Worm (Caenorhabditis elegans): ENCODE measurements around the gene T26C11.9.

T26C11.9 gene

DNA sequence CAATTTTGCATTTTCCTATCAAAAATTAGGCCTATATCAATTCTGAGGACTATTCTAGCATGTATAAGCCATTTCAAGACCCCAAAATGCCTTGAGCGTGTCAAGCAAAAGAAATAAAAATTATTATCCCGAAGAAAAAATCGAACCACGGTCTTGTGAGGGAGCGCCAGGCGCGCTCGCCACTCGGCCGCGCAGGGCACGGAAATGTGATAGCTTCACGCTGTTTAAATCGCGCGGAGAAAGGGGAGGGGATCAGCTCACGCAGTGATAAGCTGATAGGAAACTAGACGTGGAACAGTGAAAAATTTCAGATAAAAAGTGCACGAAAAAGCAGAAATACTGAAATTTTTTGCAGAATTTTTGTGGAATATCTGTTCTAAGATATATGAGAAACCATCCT lies 15.9 kb downstream of the T26C11.9 start:
- TF ChIP-seq dmd-4 (tag; optimal IDR thresholded peaks at IDR 0.05) (no peak), nhr-129 (tag; optimal IDR thresholded peaks at IDR 0.05) (peak; percentile 53), lsy-2 (tag; optimal IDR thresholded peaks at IDR 0.05) (peak in 1 of 2 experiments; percentile 44), nhr-77 (tag; optimal IDR thresholded peaks at IDR 0.05) (no peak), nhr-11 (tag; optimal IDR thresholded peaks at IDR 0.05) (no peak), ceh-16 (tag; optimal IDR thresholded peaks at IDR 0.05) (no peak), nhr-237 (tag; optimal IDR thresholded peaks at IDR 0.05) (no peak), C34F6.9 (tag; optimal IDR thresholded peaks at IDR 0.05) (no peak), nhr-6 (tag; optimal IDR thresholded peaks at IDR 0.05) (no peak), R02D3.7 (tag; optimal IDR thresholded peaks at IDR 0.05) (no peak), unc-62 (GFP tag; optimal IDR thresholded peaks at IDR 0.05) (no peak), unc-55 (GFP tag; optimal IDR thresholded peaks at IDR 0.05) (peak; percentile 35), sem-4 (tag; optimal IDR thresholded peaks at IDR 0.05) (no peak), sma-9 (GFP tag; optimal IDR thresholded peaks at IDR 0.05) (peak; percentile 49), sma-9 (tag; optimal IDR thresholded peaks at IDR 0.05) (no peak), ceh-82 (tag; optimal IDR thresholded peaks at IDR 0.05) (no peak), ama-1 (optimal IDR thresholded peaks at IDR 0.05) (no peak), unc-39 (tag; optimal IDR thresholded peaks at IDR 0.05) (no peak), crh-2 (tag; optimal IDR thresholded peaks at IDR 0.05) (no peak), ztf-1 (GFP tag; conservative IDR thresholded peaks at IDR 0.05) (no peak), skn-1 (tag; optimal IDR thresholded peaks at IDR 0.05) (no peak), mbf-1 (tag; optimal IDR thresholded peaks at IDR 0.05) (no peak), fos-1 (tag; optimal IDR thresholded peaks at IDR 0.05) (no peak), nhr-21 (tag; optimal IDR thresholded peaks at IDR 0.05) (peak; percentile 19), egl-27 (tag; optimal IDR thresholded peaks at IDR 0.05) (no peak), gmeb-1 (tag; optimal IDR thresholded peaks at IDR 0.05) (peak; percentile 54), ztf-4 (tag; optimal IDR thresholded peaks at IDR 0.05) (no peak), elt-1 (tag; optimal IDR thresholded peaks at IDR 0.05) (no peak), peb-1 (tag; optimal IDR thresholded peaks at IDR 0.05) (no peak), sma-3 (GFP tag; optimal IDR thresholded peaks at IDR 0.05) (peak; percentile 17), lin-39 (tag; optimal IDR thresholded peaks at IDR 0.05) (no peak), lin-11 (tag; optimal IDR thresholded peaks at IDR 0.05) (peak; percentile 5), nhr-23 (tag; optimal IDR thresholded peaks at IDR 0.05) (no peak), lin-13 (GFP tag; optimal IDR thresholded peaks at IDR 0.05) (no peak), Y55F3AM.14 (GFP tag; optimal IDR thresholded peaks at IDR 0.05) (peak; percentile 46), mab-5 (tag; optimal IDR thresholded peaks at IDR 0.05) (no peak), nhr-12 (tag; optimal IDR thresholded peaks at IDR 0.05) (no peak), ZK546.5 (tag; optimal IDR thresholded peaks at IDR 0.05) (no peak), alr-1 (tag; optimal IDR thresholded peaks at IDR 0.05) (no peak), zag-1 (tag; optimal IDR thresholded peaks at IDR 0.05) (no peak), nhr-10 (tag; optimal IDR thresholded peaks at IDR 0.05) (no peak), nhr-25 (tag; optimal IDR thresholded peaks at IDR 0.05) (no peak), blmp-1 (tag; optimal IDR thresholded peaks at IDR 0.05; ENCODE audit: insufficient read depth) (no peak), snpc-4 (tag; optimal IDR thresholded peaks at IDR 0.05) (no peak), ztf-11 (tag; optimal IDR thresholded peaks at IDR 0.05) (no peak), elt-3 (tag; optimal IDR thresholded peaks at IDR 0.05) (no peak), F13H6.1 (tag; optimal IDR thresholded peaks at IDR 0.05) (peak; percentile 8), aly-2 (tag; optimal IDR thresholded peaks at IDR 0.05) (no peak), mdl-1 (tag; optimal IDR thresholded peaks at IDR 0.05) (no peak)

ce11 chrX:1830475-1830874 lies 23.2 kb downstream of the T26C11.9 start:
- TF ChIP-seq lin-39 (tag; optimal IDR thresholded peaks at IDR 0.05) (no peak), nhr-10 (tag; optimal IDR thresholded peaks at IDR 0.05) (no peak), sma-9 (GFP tag; optimal IDR thresholded peaks at IDR 0.05) (no peak), sma-9 (tag; optimal IDR thresholded peaks at IDR 0.05) (no peak), lin-13 (GFP tag; optimal IDR thresholded peaks at IDR 0.05) (no peak), mdl-1 (tag; optimal IDR thresholded peaks at IDR 0.05) (no peak), alr-1 (tag; optimal IDR thresholded peaks at IDR 0.05) (no peak), nhr-25 (tag; optimal IDR thresholded peaks at IDR 0.05) (no peak), sma-3 (GFP tag; optimal IDR thresholded peaks at IDR 0.05) (no peak), mab-5 (tag; optimal IDR thresholded peaks at IDR 0.05) (no peak), elt-3 (tag; optimal IDR thresholded peaks at IDR 0.05) (no peak), ztf-1 (GFP tag; conservative IDR thresholded peaks at IDR 0.05) (no peak), ztf-4 (tag; optimal IDR thresholded peaks at IDR 0.05) (no peak), nhr-21 (tag; optimal IDR thresholded peaks at IDR 0.05) (no peak), unc-39 (tag; optimal IDR thresholded peaks at IDR 0.05) (no peak), ceh-82 (tag; optimal IDR thresholded peaks at IDR 0.05) (no peak), C34F6.9 (tag; optimal IDR thresholded peaks at IDR 0.05) (no peak), ZK546.5 (tag; optimal IDR thresholded peaks at IDR 0.05) (no peak), zag-1 (tag; optimal IDR thresholded peaks at IDR 0.05) (no peak)
